Fruit fly (Drosophila melanogaster) whole organism, pupa: ENCODE results near the gene CG42238.

ENCODE experiments used
- CG10348 ChIP-seq: fragments of 200-800 bp; sonication (Bioruptor generic); IDR thresholded peaks from 2 replicates; pipeline ENCODE4 v1.3.6; 2022; ENCODE audit warnings: missing biosample characterization, missing genetic modification characterization
- CG12605 ChIP-seq: fragments of 200-800 bp; sonication (Bioruptor generic); IDR thresholded peaks from 2 replicates; pipeline ENCODE4 v1.3.6; 2022; ENCODE audit warnings: missing biosample characterization, missing genetic modification characterization
- CG13204 ChIP-seq: fragments of 200-800 bp; sonication (Bioruptor generic); optimal IDR thresholded peaks from 2 replicates; lab custom pipeline; 2018; ENCODE audit warnings: missing biosample characterization, mild to moderate bottlenecking, missing genetic modification characterization, moderate library complexity
- CG14655 ChIP-seq: fragments of 200-800 bp; sonication (Bioruptor generic); optimal IDR thresholded peaks from 3 replicates; lab custom pipeline; 2017; ENCODE audit warnings: mild to moderate bottlenecking, missing biosample characterization, missing genetic modification reagents, missing genetic modification characterization
- CG15710 ChIP-seq: fragments of 200-800 bp; sonication (Bioruptor generic); optimal IDR thresholded peaks from 2 replicates; lab custom pipeline; 2018; ENCODE audit warnings: missing biosample characterization, mild to moderate bottlenecking, missing genetic modification characterization, moderate library complexity
- CG17806 ChIP-seq: fragments of 200-800 bp; sonication (Bioruptor generic); optimal IDR thresholded peaks from 2 replicates; lab custom pipeline; 2018; ENCODE audit warnings: missing biosample characterization, mild to moderate bottlenecking, missing genetic modification characterization, moderate library complexity
- CG32121 ChIP-seq: fragments of 200-800 bp; sonication (Bioruptor generic); IDR thresholded peaks from 2 replicates; pipeline ENCODE4 v1.3.6; 2022; ENCODE audit warnings: missing biosample characterization, missing genetic modification characterization
- CG34367 ChIP-seq: fragments of 200-800 bp; sonication (Bioruptor generic); optimal IDR thresholded peaks from 2 replicates; lab custom pipeline; 2018; ENCODE audit warnings: missing biosample characterization, mild to moderate bottlenecking, missing genetic modification characterization
- CG4496 ChIP-seq: fragments of 200-800 bp; sonication (Bioruptor generic); IDR thresholded peaks from 3 replicates; pipeline ENCODE4 v1.3.6; 2022; ENCODE audit warnings: missing biosample characterization, missing genetic modification characterization
- CG8159 ChIP-seq: fragments of 200-800 bp; sonication (Bioruptor generic); optimal IDR thresholded peaks from 3 replicates; lab custom pipeline; 2018; ENCODE audit warnings: missing biosample characterization, mild to moderate bottlenecking, missing genetic modification characterization, moderate library complexity
- CG8301 ChIP-seq: fragments of 200-800 bp; sonication (Bioruptor generic); optimal IDR thresholded peaks from 2 replicates; lab custom pipeline; 2018; ENCODE audit warnings: missing biosample characterization, mild to moderate bottlenecking, missing genetic modification characterization
- CG9948 ChIP-seq: fragments of 200-800 bp; sonication (Bioruptor generic); optimal IDR thresholded peaks from 2 replicates; lab custom pipeline; 2018; ENCODE audit warnings: missing biosample characterization, mild to moderate bottlenecking, missing genetic modification characterization, moderate library complexity
- D1 ChIP-seq: fragments of 200-800 bp; sonication (Bioruptor generic); optimal IDR thresholded peaks from 2 replicates; lab custom pipeline; 2018; ENCODE audit warnings: missing biosample characterization, mild to moderate bottlenecking, missing genetic modification characterization, moderate library complexity
- EcR ChIP-seq: fragments of 200-800 bp; sonication (Bioruptor generic); optimal IDR thresholded peaks from 3 replicates; lab custom pipeline; 2019; ENCODE audit warnings: missing biosample characterization, missing genetic modification characterization, mild to moderate bottlenecking, moderate library complexity, missing genetic modification reagents
- Ets98B ChIP-seq: fragments of 200-800 bp; sonication (Bioruptor generic); IDR thresholded peaks from 2 replicates; pipeline ENCODE4 v1.3.6; 2022; ENCODE audit warnings: missing biosample characterization, missing genetic modification characterization
- Pif1A ChIP-seq: fragments of 200-800 bp; sonication (Bioruptor generic); optimal IDR thresholded peaks from 3 replicates; lab custom pipeline; 2016; ENCODE audit warnings: missing biosample characterization, missing genetic modification characterization
- Snoo ChIP-seq: fragments of 200-800 bp; sonication (Bioruptor generic); optimal IDR thresholded peaks from 3 replicates; lab custom pipeline; 2017; ENCODE audit warnings: missing biosample characterization, mild to moderate bottlenecking, missing genetic modification characterization, inconsistent platforms
- fd96Ca ChIP-seq: fragments of 200-800 bp; sonication (Bioruptor generic); IDR thresholded peaks from 3 replicates; pipeline ENCODE4 v1.3.6; 2022; ENCODE audit warnings: missing biosample characterization, missing genetic modification characterization
- gl ChIP-seq: fragments of 200-800 bp; sonication (Bioruptor generic); optimal IDR thresholded peaks from 2 replicates; lab custom pipeline; 2018; ENCODE audit warnings: missing biosample characterization, mild to moderate bottlenecking, missing genetic modification characterization
- rn ChIP-seq: fragments of 200-800 bp; sonication (Bioruptor generic); IDR thresholded peaks from 2 replicates; pipeline ENCODE4 v1.3.6; 2022; ENCODE audit warnings: missing biosample characterization, missing genetic modification characterization

The CG42238 gene

DNA sequence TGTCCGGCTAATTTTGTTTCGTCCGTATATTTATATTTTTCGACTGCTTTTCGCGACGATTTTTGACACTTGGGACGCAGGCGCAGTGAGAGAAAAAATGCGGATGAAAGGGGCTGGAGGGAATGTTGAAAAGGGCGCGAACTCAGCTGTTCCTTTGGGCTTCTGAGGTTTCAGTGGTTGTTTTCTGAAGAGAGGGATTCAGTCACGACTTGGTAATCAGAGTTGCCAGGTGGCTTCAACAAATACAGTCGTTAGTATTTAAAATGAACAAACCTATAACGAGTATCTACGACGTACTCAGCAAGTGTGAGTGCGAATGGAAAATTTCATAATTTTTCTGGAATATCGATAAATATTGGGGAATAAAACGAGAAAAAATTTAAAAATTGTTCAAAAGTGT, 19.5 kb upstream of the CG42238 start, which contains the start of gene CG9265:
Gene CG9265 (minus strand): TSS at position 68 of the 400 bp plus-strand sequence.
- no peak for TF ChIP-seq EcR (GFP tag; lab: Kevin White, UChicago)
- TF ChIP-seq CG15710 (tag; lab: Kevin White, UChicago), result no peak
- TF ChIP-seq CG13204 (GFP tag; lab: Kevin White, UChicago), result no peak
- TF ChIP-seq CG4496, result no peak

DNA sequence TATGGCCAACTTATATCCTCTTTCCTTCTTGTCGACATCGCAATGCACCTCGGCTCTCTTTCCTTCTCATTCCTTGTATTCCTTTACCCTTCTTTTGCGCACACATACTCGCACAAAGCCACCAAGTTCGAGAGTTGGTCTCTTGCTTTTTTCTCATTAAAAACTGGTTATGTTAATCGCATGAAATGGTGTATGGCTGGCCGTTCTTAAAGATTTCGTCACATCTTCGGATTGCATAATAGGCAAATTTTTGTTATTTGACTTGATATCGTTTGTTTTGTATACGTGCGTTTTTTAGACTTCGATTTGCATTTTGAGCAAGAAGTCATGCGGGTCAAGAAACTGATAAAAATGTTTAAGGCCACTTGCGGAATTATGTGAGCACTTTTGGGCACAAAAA, 18.9 kb upstream of the CG42238 start:
- TF ChIP-seq rn (no peak), EcR (GFP tag; lab: Kevin White, UChicago) (peak; percentile 11)

- TF ChIP-seq CG4496 (no peak), gl (tag; lab: Kevin White, UChicago) (no peak), CG14655 (GFP tag; lab: Kevin White, UChicago) (no peak), rn (no peak), CG15710 (tag; lab: Kevin White, UChicago) (no peak), CG9948 (tag; lab: Kevin White, UChicago) (no peak), Pif1A (GFP tag; lab: Kevin White, UChicago) (no peak), CG32121 (GFP tag; lab: Robert Waterston, UW) (no peak), Ets98B (GFP tag; lab: Robert Waterston, UW) (no peak), CG13204 (GFP tag; lab: Kevin White, UChicago) (no peak), CG12605 (GFP tag; lab: Robert Waterston, UW) (no peak), D1 (tag; lab: Kevin White, UChicago) (no peak), CG34367 (tag; lab: Kevin White, UChicago) (no peak), CG10348 (no peak), CG8159 (tag; lab: Kevin White, UChicago) (no peak), CG8301 (tag; lab: Kevin White, UChicago) (no peak)
These were observed 17.8 kb upstream of the CG42238 start for dm6 chr2L:21069776-21070175.

dm6 chr2L:21067137-21067536, 15.2 kb upstream of the CG42238 start:
- no peak for TF ChIP-seq CG17806
- peak; percentile 44 for TF ChIP-seq CG8301 (tag; lab: Kevin White, UChicago)
- peak; percentile 35; the same call in 1 of the 2 replicates for TF ChIP-seq Ets98B (GFP tag; lab: Robert Waterston, UW)
- peak; percentile 37; the same call in 1 of the 3 replicates for TF ChIP-seq CG4496
- TF ChIP-seq Pif1A (GFP tag; lab: Kevin White, UChicago), result peak; percentile 10

- no peak for TF ChIP-seq rn
- TF ChIP-seq EcR (GFP tag; lab: Kevin White, UChicago), result no peak
- peak; percentile 49 for TF ChIP-seq CG8301 (tag; lab: Kevin White, UChicago)
- peak; percentile 4 for TF ChIP-seq Pif1A (GFP tag; lab: Kevin White, UChicago)
- peak; percentile 44 for TF ChIP-seq CG14655 (GFP tag; lab: Kevin White, UChicago)
- TF ChIP-seq Ets98B (GFP tag; lab: Robert Waterston, UW), result peak; percentile 46; the same call in 1 of the 2 replicates
- no peak for TF ChIP-seq CG13204 (GFP tag; lab: Kevin White, UChicago)
- peak; percentile 34; the same call in 1 of the 2 replicates for TF ChIP-seq CG10348
- TF ChIP-seq CG17806, result no peak
- TF ChIP-seq CG32121 (GFP tag; lab: Robert Waterston, UW), result peak; percentile 52; the same call in 1 of the 2 replicates
- TF ChIP-seq fd96Ca (GFP tag; lab: Robert Waterston, UW), result peak; percentile 84
- TF ChIP-seq CG4496, result peak; percentile 69
These were observed 13.9 kb upstream of the CG42238 start for dm6 chr2L:21065889-21066288.

DNA sequence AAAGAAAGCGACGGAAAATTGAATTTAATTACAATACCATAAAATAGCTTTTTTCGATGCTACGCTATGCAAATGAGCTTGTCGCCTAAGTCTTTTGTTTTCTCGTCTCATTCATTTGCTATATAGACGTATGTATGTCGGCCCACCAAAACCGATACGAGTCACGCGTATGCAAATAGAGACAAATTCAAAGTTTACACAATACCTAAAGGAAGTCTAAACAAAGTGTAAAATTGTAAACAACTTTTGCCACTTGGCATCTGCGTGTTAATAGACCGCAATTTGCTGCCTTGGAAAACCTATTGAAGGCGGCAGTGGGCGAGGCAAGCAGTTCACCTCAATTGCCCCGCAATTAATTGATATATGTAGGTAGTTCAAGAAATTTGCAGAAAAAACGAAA, 10.6 kb upstream of the CG42238 start:
- TF ChIP-seq CG13204 (GFP tag; lab: Kevin White, UChicago) (no peak), EcR (GFP tag; lab: Kevin White, UChicago) (no peak), rn (no peak)

DNA sequence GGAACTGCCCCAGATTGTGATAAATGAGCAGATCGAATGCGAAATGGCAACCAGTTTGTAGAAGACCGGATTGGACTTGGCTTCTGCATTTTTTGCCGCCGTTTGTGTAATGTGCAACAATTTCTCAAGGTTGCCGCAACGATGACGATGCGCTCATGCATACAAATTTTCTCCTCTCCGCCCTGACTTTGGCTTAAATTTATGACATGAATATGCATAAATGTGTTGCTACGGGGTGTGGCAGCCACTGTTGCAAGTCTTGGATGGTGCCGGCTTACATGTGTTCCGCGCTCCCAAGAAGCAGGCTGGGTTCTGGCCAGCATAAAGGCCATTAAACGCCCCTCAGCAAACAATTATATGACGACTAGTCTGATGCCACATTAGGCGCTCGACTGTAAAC, 9.6 kb upstream of the CG42238 start:
- TF ChIP-seq fd96Ca (GFP tag; lab: Robert Waterston, UW) (0 out of 3 replicates have a peak, but pooled peaks have one; percentile 30), EcR (GFP tag; lab: Kevin White, UChicago) (peak; percentile 35), Snoo (tag; lab: Kevin White, UChicago) (no peak)
- TF ChIP-seq, all 21 proteins: peak for 2

- no peak for TF ChIP-seq CG34367 (tag; lab: Kevin White, UChicago)
- no peak for TF ChIP-seq fd96Ca (GFP tag; lab: Robert Waterston, UW)
- no peak for TF ChIP-seq D1 (tag; lab: Kevin White, UChicago)
- no peak for TF ChIP-seq CG4496
- no peak for TF ChIP-seq CG14655 (GFP tag; lab: Kevin White, UChicago)
- TF ChIP-seq gl (tag; lab: Kevin White, UChicago), result no peak
- no peak for TF ChIP-seq rn
- TF ChIP-seq CG8159 (tag; lab: Kevin White, UChicago), result no peak
These were observed 1.7 kb upstream of the CG42238 start for dm6 chr2L:21053623-21054022.
